Worm (Caenorhabditis elegans): ENCODE results near the gene ndab-2.

Gene ndab-2

ce11 chrIII:7184022-7184421, 3.5 kb downstream of the ndab-2 start, which contains the start of gene yju-2:
TSS of gene yju-2 (plus strand) at chrIII:7184336.
- TF ChIP-seq aha-1 (tag; optimal IDR thresholded peaks at IDR 0.05) (no peak), pqm-1 (tag; optimal IDR thresholded peaks at IDR 0.05) (no peak), ceh-8 (GFP tag; optimal IDR thresholded peaks at IDR 0.05) (no peak), aly-2 (tag; optimal IDR thresholded peaks at IDR 0.05) (no peak), tbx-2 (tag; optimal IDR thresholded peaks at IDR 0.05) (peak; percentile 13), lin-39 (tag; optimal IDR thresholded peaks at IDR 0.05) (no peak), fkh-8 (tag; optimal IDR thresholded peaks at IDR 0.05) (peak; percentile 33), unc-98 (GFP tag; IDR thresholded peaks at IDR 0.05) (no peak), nhr-237 (tag; optimal IDR thresholded peaks at IDR 0.05) (peak; percentile 51), blmp-1 (tag; optimal IDR thresholded peaks at IDR 0.05) (peak; percentile 63), unc-30 (tag; optimal IDR thresholded peaks at IDR 0.05) (no peak), lin-14 (GFP tag; optimal IDR thresholded peaks at IDR 0.05) (peak; percentile 59), elt-2 (tag; optimal IDR thresholded peaks at IDR 0.05) (no peak), lir-3 (tag; optimal IDR thresholded peaks at IDR 0.05; ENCODE audit: poor library complexity) (peak; percentile 56), alr-1 (tag; optimal IDR thresholded peaks at IDR 0.05; ENCODE audit: borderline replicate concordance) (no peak), mef-2 (tag; optimal IDR thresholded peaks at IDR 0.05) (no peak), xbp-1 (tag; optimal IDR thresholded peaks at IDR 0.05) (peak; percentile 54), zag-1 (tag; optimal IDR thresholded peaks at IDR 0.05) (no peak), ama-1 (optimal IDR thresholded peaks at IDR 0.05) (peak; percentile 31), nhr-11 (tag; optimal IDR thresholded peaks at IDR 0.05) (no peak), pag-3 (tag; optimal IDR thresholded peaks at IDR 0.05; ENCODE audit: borderline replicate concordance, insufficient read depth) (no peak), nhr-12 (tag; optimal IDR thresholded peaks at IDR 0.05) (no peak), ceh-88 (GFP tag; IDR thresholded peaks at IDR 0.05) (peak; percentile 9; the same call in 1 of the 2 replicates), elt-3 (tag; optimal IDR thresholded peaks at IDR 0.05) (peak in 1 of 6 experiments; percentile 47), mep-1 (tag; optimal IDR thresholded peaks at IDR 0.05) (peak; percentile 47), dpl-1 (GFP tag; optimal IDR thresholded peaks at IDR 0.05) (peak; percentile 51 to 72 (median 70)), fkh-10 (GFP tag; optimal IDR thresholded peaks at IDR 0.05) (no peak), swsn-7 (tag; optimal IDR thresholded peaks at IDR 0.05) (peak; percentile 27), C34B4.2 (tag; optimal IDR thresholded peaks at IDR 0.05) (no peak), lin-13 (GFP tag; optimal IDR thresholded peaks at IDR 0.05) (peak; percentile 70), ceh-63 (GFP tag; optimal IDR thresholded peaks at IDR 0.05) (no peak), nhr-90 (tag; optimal IDR thresholded peaks at IDR 0.05; ENCODE audit: poor library complexity) (peak; percentile 41), ces-1 (GFP tag; optimal IDR thresholded peaks at IDR 0.05) (no peak), irx-1 (tag; optimal IDR thresholded peaks at IDR 0.05) (no peak), vab-15 (tag; optimal IDR thresholded peaks at IDR 0.05) (peak; percentile 1), mab-9 (GFP tag; IDR thresholded peaks at IDR 0.05) (no peak), nhr-85 (tag) (peak; percentile 67), ztf-4 (tag; optimal IDR thresholded peaks at IDR 0.05) (peak; percentile 28), nhr-77 (tag; optimal IDR thresholded peaks at IDR 0.05) (peak; percentile 21), tlp-1 (tag; optimal IDR thresholded peaks at IDR 0.05) (no peak), nhr-28 (tag; optimal IDR thresholded peaks at IDR 0.05) (no peak), sup-37 (GFP tag; optimal IDR thresholded peaks at IDR 0.05) (no peak), ztf-11 (tag; optimal IDR thresholded peaks at IDR 0.05) (no peak), dsc-1 (tag; optimal IDR thresholded peaks at IDR 0.05) (no peak), rnt-1 (tag; optimal IDR thresholded peaks at IDR 0.05) (peak; percentile 65), lin-35 (GFP tag; optimal IDR thresholded peaks at IDR 0.05) (peak; percentile 53 to 86), unc-130 (tag; optimal IDR thresholded peaks at IDR 0.05) (no peak), grh-1 (GFP tag; IDR thresholded peaks at IDR 0.05) (no peak), nhr-84 (tag; optimal IDR thresholded peaks at IDR 0.05) (no peak), snu-23 (GFP tag; optimal IDR thresholded peaks at IDR 0.05) (peak; percentile 72), sox-4 (tag; optimal IDR thresholded peaks at IDR 0.05) (no peak), nhr-20 (tag; optimal IDR thresholded peaks at IDR 0.05) (peak; percentile 40), hpl-2 (GFP tag; optimal IDR thresholded peaks at IDR 0.05) (peak; percentile 33), nhr-19 (GFP tag; conservative IDR thresholded peaks at IDR 0.05) (peak; percentile 30)

All from whole organism, L1 larva.